Fruit fly (Drosophila melanogaster) whole organism, embryonic: ENCODE measurements around the gene Eip75B.
A peak's percentile ranks its signal among the peaks of the same experiment; 100 is the strongest.

Source experiments
- ATbp ChIP-seq: fragments of 200-800 bp; sonication (Bioruptor generic); optimal IDR thresholded peaks from 2 replicates; lab custom pipeline; 2017; ENCODE audit warnings: missing biosample characterization, mild to moderate bottlenecking, missing genetic modification characterization, missing genetic modification reagents
- Antp ChIP-seq: fragments of 200-800 bp; sonication (Bioruptor generic); optimal IDR thresholded peaks from 3 replicates; lab custom pipeline; 2016; ENCODE audit warnings: missing biosample characterization, missing genetic modification characterization
- Asciz ChIP-seq: fragments of 200-800 bp; sonication (Bioruptor generic); optimal IDR thresholded peaks from 2 replicates; lab custom pipeline; 2017; ENCODE audit warnings: missing biosample characterization, mild to moderate bottlenecking, missing genetic modification characterization, missing genetic modification reagents
- CG11456 ChIP-seq: fragments of 200-800 bp; sonication (Bioruptor generic); IDR thresholded peaks from 3 replicates; pipeline ENCODE4 v1.3.6; 2022; ENCODE audit warnings: missing biosample characterization, missing genetic modification characterization
- CG11723 ChIP-seq: fragments of 200-800 bp; sonication (Bioruptor generic); optimal IDR thresholded peaks from 2 replicates; lab custom pipeline; 2017; ENCODE audit warnings: missing biosample characterization, mild to moderate bottlenecking, missing genetic modification characterization
- CG14860 ChIP-seq: fragments of 200-800 bp; sonication (Bioruptor generic); IDR thresholded peaks from 3 replicates; pipeline ENCODE4 v1.3.6; 2022; ENCODE audit warnings: missing biosample characterization, missing genetic modification characterization; ENCODE audit not compliant: partially characterized antibody
- CG15479 ChIP-seq: fragments of 200-800 bp; sonication (Bioruptor generic); optimal IDR thresholded peaks from 3 replicates; lab custom pipeline; 2019; ENCODE audit warnings: missing biosample characterization, mild to moderate bottlenecking, missing genetic modification characterization, moderate library complexity
- CG17186 ChIP-seq: fragments of 200-800 bp; sonication (Bioruptor generic); optimal IDR thresholded peaks from 3 replicates; lab custom pipeline; 2017; ENCODE audit warnings: missing biosample characterization, missing genetic modification reagents, missing genetic modification characterization
- CG17568 ChIP-seq: fragments of 200-800 bp; sonication (Bioruptor generic); optimal IDR thresholded peaks from 2 replicates; lab custom pipeline; 2018; ENCODE audit warnings: missing biosample characterization, mild to moderate bottlenecking, missing genetic modification characterization, moderate library complexity
- CG17912 ChIP-seq: fragments of 200-800 bp; sonication (Bioruptor generic); optimal IDR thresholded peaks from 2 replicates; lab custom pipeline; 2018; ENCODE audit warnings: missing biosample characterization, mild to moderate bottlenecking, missing genetic modification characterization
- CG18619 ChIP-seq: fragments of 200-800 bp; sonication (Bioruptor generic); optimal IDR thresholded peaks from 3 replicates; lab custom pipeline; 2017; ENCODE audit warnings: missing biosample characterization, mild to moderate bottlenecking, missing genetic modification characterization
- CG2875 ChIP-seq: fragments of 200-800 bp; sonication (Bioruptor generic); optimal IDR thresholded peaks from 2 replicates; lab custom pipeline; 2017; ENCODE audit warnings: missing biosample characterization, mild to moderate bottlenecking, missing genetic modification characterization, missing genetic modification reagents
- CG30020 ChIP-seq: fragments of 200-800 bp; optimal IDR thresholded peaks from 2 replicates; lab custom pipeline; 2019; ENCODE audit warnings: missing biosample characterization, mild to moderate bottlenecking, missing genetic modification characterization, moderate library complexity
- CG32532 ChIP-seq: fragments of 200-800 bp; sonication (Bioruptor generic); IDR thresholded peaks from 2 replicates; pipeline ENCODE4 v1.3.6; 2022; ENCODE audit warnings: missing biosample characterization, missing genetic modification characterization
- CG33557 ChIP-seq: fragments of 200-800 bp; sonication (Bioruptor generic); optimal IDR thresholded peaks from 2 replicates; lab custom pipeline; 2019; ENCODE audit warnings: missing biosample characterization, mild to moderate bottlenecking, missing genetic modification characterization, moderate library complexity
- CG34422 ChIP-seq: fragments of 200-800 bp; sonication (Bioruptor generic); IDR thresholded peaks from 3 replicates; pipeline ENCODE4 v1.3.6; 2022; ENCODE audit warnings: missing biosample characterization, missing genetic modification characterization
- CG5180 ChIP-seq: fragments of 200-800 bp; sonication (Bioruptor generic); optimal IDR thresholded peaks from 3 replicates; lab custom pipeline; 2017; ENCODE audit warnings: missing biosample characterization, missing genetic modification characterization, mild to moderate bottlenecking, moderate library complexity, missing genetic modification reagents
- CG5953 ChIP-seq: fragments of 200-800 bp; sonication (Bioruptor generic); IDR thresholded peaks from 2 replicates; pipeline ENCODE4 v1.3.6; 2022; ENCODE audit warnings: missing biosample characterization, missing genetic modification characterization
- CG8924 ChIP-seq: fragments of 200-800 bp; optimal IDR thresholded peaks from 3 replicates; lab custom pipeline; 2019; ENCODE audit warnings: missing biosample characterization, mild to moderate bottlenecking, missing genetic modification characterization, moderate library complexity
- CHES-1-like ChIP-seq: fragments of 200-800 bp; sonication (Bioruptor generic); optimal IDR thresholded peaks from 2 replicates; lab custom pipeline; 2016; ENCODE audit warnings: missing biosample characterization, missing genetic modification characterization
- Chrac-16 ChIP-seq: fragments of 200-800 bp; sonication (Bioruptor generic); optimal IDR thresholded peaks from 3 replicates; lab custom pipeline; 2016; ENCODE audit warnings: missing biosample characterization, missing genetic modification characterization
- Dll ChIP-seq: fragments of 200-800 bp; sonication (Bioruptor generic); IDR thresholded peaks from 4 replicates; pipeline ENCODE4 v1.3.6; 2022; ENCODE audit warnings: missing biosample characterization, missing genetic modification characterization; ENCODE audit not compliant: partially characterized antibody
- HHEX ChIP-seq: fragments of 200-800 bp; sonication (Bioruptor generic); optimal IDR thresholded peaks from 3 replicates; lab custom pipeline; 2017; ENCODE audit warnings: missing biosample characterization, mild to moderate bottlenecking, missing genetic modification characterization, missing genetic modification reagents
- Hand ChIP-seq: fragments of 200-800 bp; sonication (Bioruptor generic); optimal IDR thresholded peaks from 2 replicates; lab custom pipeline; 2017; ENCODE audit warnings: mild to moderate bottlenecking, missing biosample characterization, missing genetic modification reagents, missing genetic modification characterization
- Hr51 ChIP-seq, 2 experiments: fragments of 200-800 bp; sonication (Bioruptor generic); optimal IDR thresholded peaks; 2 replicates in 1 of 2; 3 replicates in 1 of 2; lab custom pipeline; 2016 to 2018; ENCODE audit warnings: missing biosample characterization in 2 of 2, missing genetic modification characterization in 2 of 2, mild to moderate bottlenecking in 1 of 2, moderate library complexity in 1 of 2
- MESR4 ChIP-seq: fragments of 200-800 bp; sonication (Bioruptor generic); optimal IDR thresholded peaks from 2 replicates; lab custom pipeline; 2018; ENCODE audit warnings: missing biosample characterization, mild to moderate bottlenecking, missing genetic modification characterization, moderate library complexity
- Mad ChIP-seq: fragments of 200-800 bp; sonication (Bioruptor generic); optimal IDR thresholded peaks from 2 replicates; lab custom pipeline; 2016; ENCODE audit warnings: missing biosample characterization, missing genetic modification characterization
- Max ChIP-seq: fragments of 200-800 bp; sonication (Bioruptor generic); optimal IDR thresholded peaks from 2 replicates; lab custom pipeline; 2016; ENCODE audit warnings: missing biosample characterization, mild to moderate bottlenecking, missing genetic modification characterization
- Med ChIP-seq: fragments of 200-800 bp; sonication (Bioruptor generic); peaks from one replicate; lab custom pipeline; 2016; ENCODE audit warnings: missing biosample characterization, missing genetic modification characterization, mild to moderate bottlenecking, inconsistent platforms, moderate library complexity
- Oaz ChIP-seq: fragments of 200-800 bp; sonication (Bioruptor generic); IDR thresholded peaks from 2 replicates; pipeline ENCODE4 v1.3.6; 2022; ENCODE audit warnings: missing biosample characterization, missing genetic modification characterization
- Side ChIP-seq: fragments of 200-800 bp; sonication (Bioruptor generic); optimal IDR thresholded peaks from 2 replicates; lab custom pipeline; 2016; ENCODE audit warnings: missing biosample characterization, missing genetic modification characterization
- Usf ChIP-seq: fragments of 200-800 bp; sonication (Bioruptor generic); optimal IDR thresholded peaks from 2 replicates; lab custom pipeline; 2017; ENCODE audit warnings: missing genotype, missing biosample characterization, missing genetic modification characterization
- ab ChIP-seq: fragments of 200-800 bp; sonication (Bioruptor generic); optimal IDR thresholded peaks from 2 replicates; lab custom pipeline; 2016; ENCODE audit warnings: missing biosample characterization, missing genetic modification characterization
- bcd ChIP-seq: fragments of 200-800 bp; sonication (Bioruptor generic); optimal IDR thresholded peaks from 2 replicates; lab custom pipeline; 2017; ENCODE audit warnings: missing biosample characterization, mild to moderate bottlenecking, missing genetic modification characterization
- bowl ChIP-seq: fragments of 200-800 bp; sonication (Bioruptor generic); IDR thresholded peaks from 2 replicates; pipeline ENCODE4 v1.3.6; 2022; ENCODE audit warnings: missing biosample characterization, missing genetic modification characterization
- da ChIP-seq: fragments of 200-800 bp; sonication (Bioruptor generic); optimal IDR thresholded peaks from 2 replicates; lab custom pipeline; 2016; ENCODE audit warnings: missing biosample characterization, missing genetic modification characterization
- dysf ChIP-seq: fragments of 200-800 bp; sonication (Bioruptor generic); IDR thresholded peaks from 3 replicates; pipeline ENCODE4 v1.3.6; 2022; ENCODE audit warnings: missing biosample characterization, missing genetic modification characterization
- eyg ChIP-seq: fragments of 200-800 bp; sonication (Bioruptor generic); optimal IDR thresholded peaks from 3 replicates; lab custom pipeline; 2016; ENCODE audit warnings: missing biosample characterization, missing genetic modification characterization
- fu2 ChIP-seq: fragments of 200-800 bp; sonication (Bioruptor generic); optimal IDR thresholded peaks from 2 replicates; lab custom pipeline; 2016; ENCODE audit warnings: missing biosample characterization, missing genetic modification characterization
- h ChIP-seq: fragments of >200 bp; optimal IDR thresholded peaks from 2 replicates; lab custom pipeline; 2017
- ken ChIP-seq: fragments of 200-800 bp; sonication (Bioruptor generic); IDR thresholded peaks from 3 replicates; pipeline ENCODE4 v1.3.6; 2022; ENCODE audit warnings: missing biosample characterization, missing genetic modification characterization
- lbe ChIP-seq: fragments of 200-800 bp; sonication (Bioruptor generic); optimal IDR thresholded peaks from 2 replicates; lab custom pipeline; 2016; ENCODE audit warnings: missing biosample characterization, mild to moderate bottlenecking, missing genetic modification characterization
- pho ChIP-seq: fragments of 200-800 bp; sonication (Bioruptor generic); optimal IDR thresholded peaks from 2 replicates; lab custom pipeline; 2016; ENCODE audit warnings: missing biosample characterization, missing genetic modification characterization
- prd ChIP-seq, 3 experiments: fragments of >200 bp in 2 of 3; fragments of 200-800 bp in 1 of 3; sonication (Bioruptor generic) in 1 of 3; optimal IDR thresholded peaks in 2 of 3; IDR thresholded peaks in 1 of 3; 2 replicates in 2 of 3; 3 replicates in 1 of 3; pipeline versions ENCODE4 v1.3.6 to Lab custom; 2017 to 2022; ENCODE audit warnings: missing biosample characterization in 1 of 3, missing genetic modification characterization in 1 of 3
- sens-2 ChIP-seq: fragments of 200-800 bp; sonication (Bioruptor generic); IDR thresholded peaks from 2 replicates; pipeline ENCODE4 v1.3.6; 2022; ENCODE audit warnings: missing biosample characterization, missing genetic modification characterization
- sim ChIP-seq: fragments of 200-800 bp; sonication (Bioruptor generic); IDR thresholded peaks from 2 replicates; pipeline ENCODE4 v1.3.6; 2022; ENCODE audit warnings: missing biosample characterization, missing genetic modification characterization
- so ChIP-seq: fragments of 200-800 bp; sonication (Bioruptor generic); IDR thresholded peaks from 3 replicates; pipeline ENCODE4 v1.3.6; 2022; ENCODE audit warnings: missing biosample characterization, missing genetic modification characterization
- ttk ChIP-seq: fragments of 200-800 bp; sonication (Bioruptor generic); IDR thresholded peaks from 2 replicates; pipeline ENCODE4 v2.1.2; 2022; ENCODE audit warnings: missing biosample characterization, missing genetic modification characterization
- zen ChIP-seq: fragments of 200-800 bp; sonication (Bioruptor generic); optimal IDR thresholded peaks from 3 replicates; lab custom pipeline; 2018; ENCODE audit warnings: missing biosample characterization, mild to moderate bottlenecking, missing genetic modification characterization, moderate library complexity

Eip75B gene

DNA sequence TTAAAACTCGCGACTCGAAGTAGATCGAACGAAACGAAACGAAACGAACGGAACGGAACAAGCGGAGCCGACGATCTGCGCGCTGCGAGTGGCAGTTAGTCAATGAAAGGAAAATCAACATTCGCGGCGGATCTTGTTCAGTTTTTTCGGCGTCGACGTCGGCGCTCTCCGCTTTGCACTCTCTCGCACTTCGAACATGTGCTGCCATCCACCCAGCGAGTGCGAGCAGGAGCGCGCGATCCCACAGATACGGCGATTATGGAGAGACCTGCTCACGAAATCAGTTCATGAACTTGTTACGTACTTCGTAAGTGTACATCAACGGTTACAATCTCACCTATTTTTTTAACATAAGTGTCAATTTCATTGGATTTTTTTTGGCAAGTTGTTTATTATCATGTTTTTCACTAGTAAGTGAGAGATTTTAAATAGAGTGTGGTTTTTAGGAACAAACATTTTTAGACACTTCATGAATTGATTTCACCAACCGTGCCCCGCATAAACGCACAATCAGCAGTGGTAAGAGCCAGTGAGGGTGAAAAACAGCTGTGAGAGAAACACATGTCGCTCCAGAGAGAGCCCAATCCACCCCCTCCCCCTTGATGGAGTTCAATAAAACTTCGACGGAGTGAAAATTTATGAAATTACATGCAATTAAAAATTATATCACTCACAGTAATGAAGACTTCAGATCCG is 64.9 kb downstream of the Eip75B start (continued):
- peak; percentile 88 for TF ChIP-seq CG34422 (GFP tag; lab: Robert Waterston, UW)
- peak; percentile 27; the same call in 2 of the 4 replicates for TF ChIP-seq Dll (GFP tag; lab: Robert Waterston, UW)
- peak; percentile 83 for TF ChIP-seq CG2875 (GFP tag; lab: Kevin White, UChicago)
- peak; percentile 47 for TF ChIP-seq CG15479 (GFP tag; lab: Kevin White, UChicago)
- TF ChIP-seq zen (tag; lab: Kevin White, UChicago), result peak; percentile 93
- TF ChIP-seq pho (GFP tag; lab: Kevin White, UChicago), result peak; percentile 93
- TF ChIP-seq CG11456 (GFP tag; lab: Robert Waterston, UW), result peak; percentile 42; the same call in 2 of the 3 replicates
- TF ChIP-seq prd (optimal IDR thresholded peaks at IDR 0.05; lab: Kevin White, UChicago), result no peak
- peak; percentile 84 for TF ChIP-seq prd (GFP tag; IDR thresholded peaks at IDR 0.05; lab: Robert Waterston, UW)
- peak; percentile 92 for TF ChIP-seq dysf
- no peak for TF ChIP-seq CG14860 (GFP tag; lab: Robert Waterston, UW)
- peak; percentile 96 for TF ChIP-seq CG33557 (GFP tag; lab: Kevin White, UChicago)
- peak; percentile 97 for TF ChIP-seq CG8924 (tag; lab: Kevin White, UChicago)
- peak; percentile 85 for TF ChIP-seq sim (GFP tag; lab: Robert Waterston, UW)
- TF ChIP-seq fu2, result peak; percentile 91
- TF ChIP-seq da (GFP tag; lab: Kevin White, UChicago), result peak; percentile 89
- TF ChIP-seq Antp, result peak; percentile 87
- peak; percentile 98 for TF ChIP-seq Med (GFP tag; lab: Kevin White, UChicago)
- TF ChIP-seq ken, result peak; percentile 35; the same call in 2 of the 3 replicates
- TF ChIP-seq sens-2 (GFP tag; lab: Robert Waterston, UW), result peak; percentile 64
- peak; percentile 87 for TF ChIP-seq CG32532 (GFP tag; lab: Robert Waterston, UW)
- TF ChIP-seq so, result peak; percentile 92
- peak; percentile 83 for TF ChIP-seq ATbp (GFP tag; lab: Kevin White, UChicago)
- peak; percentile 94 for TF ChIP-seq bcd (GFP tag; lab: Kevin White, UChicago)
- peak; percentile 96 for TF ChIP-seq lbe
- peak; percentile 69; the same call in 1 of the 2 replicates for TF ChIP-seq CG5953 (GFP tag; lab: Robert Waterston, UW)
- TF ChIP-seq Max (GFP tag; lab: Kevin White, UChicago), result peak; percentile 91
- TF ChIP-seq eyg (GFP tag; lab: Kevin White, UChicago), result peak; percentile 94
- peak; percentile 90 for TF ChIP-seq HHEX (GFP tag; lab: Kevin White, UChicago)
- TF ChIP-seq bowl, result peak; percentile 70
- peak; percentile 91 to 96 for TF ChIP-seq Hr51 (GFP tag; optimal IDR thresholded peaks at IDR 0.05; lab: Kevin White, UChicago)
- TF ChIP-seq CG17912 (GFP tag; lab: Kevin White, UChicago), result peak; percentile 72
- TF ChIP-seq CG30020 (tag; lab: Kevin White, UChicago), result peak; percentile 83
- peak; percentile 91 for TF ChIP-seq CG17568 (GFP tag; lab: Kevin White, UChicago)
- TF ChIP-seq CHES-1-like (GFP tag; lab: Kevin White, UChicago), result peak; percentile 96
- TF ChIP-seq Hand (GFP tag; lab: Kevin White, UChicago), result peak; percentile 93
- peak; percentile 21 for TF ChIP-seq MESR4 (GFP tag; lab: Kevin White, UChicago)
- TF ChIP-seq CG11723 (GFP tag; lab: Kevin White, UChicago), result peak; percentile 92
- peak; percentile 86 for TF ChIP-seq CG5180 (GFP tag; lab: Kevin White, UChicago)
- peak; percentile 79 for TF ChIP-seq CG17186 (GFP tag; lab: Kevin White, UChicago)
- TF ChIP-seq ttk, result peak; percentile 78
- peak; percentile 63 for TF ChIP-seq Oaz (GFP tag; lab: Robert Waterston, UW)
- TF ChIP-seq Side (GFP tag; lab: Kevin White, UChicago), result peak; percentile 96
- peak; percentile 94 for TF ChIP-seq CG18619 (GFP tag; lab: Kevin White, UChicago)
- peak; percentile 87 for TF ChIP-seq Asciz (GFP tag; lab: Kevin White, UChicago)
- peak; percentile 84 for TF ChIP-seq Usf (GFP tag; lab: Kevin White, UChicago)
- TF ChIP-seq h, result no peak
- peak; percentile 91 for TF ChIP-seq Chrac-16 (GFP tag; lab: Kevin White, UChicago)
- TF ChIP-seq Mad (GFP tag; lab: Kevin White, UChicago), result peak; percentile 92
- TF ChIP-seq ab (GFP tag; lab: Kevin White, UChicago), result peak; percentile 44
